Fruit fly (Drosophila melanogaster) whole organism, embryonic: ENCODE results near the gene Datp.
A peak's percentile ranks its signal among the peaks of the same experiment; 100 is the strongest.

Experiments used
- BEAF-32 ChIP-seq: fragments of 200-800 bp; sonication (Bioruptor generic); optimal IDR thresholded peaks from 3 replicates; lab custom pipeline; 2017; ENCODE audit warnings: missing biosample characterization, missing genetic modification characterization, mild to moderate bottlenecking, moderate library complexity, missing genetic modification reagents
- CG10147 ChIP-seq: fragments of 200-800 bp; sonication (Bioruptor generic); optimal IDR thresholded peaks from 2 replicates; lab custom pipeline; 2019; ENCODE audit warnings: missing biosample characterization, mild to moderate bottlenecking, missing genetic modification characterization, moderate library complexity
- CG10366 ChIP-seq: fragments of 200-800 bp; sonication (Bioruptor generic); IDR thresholded peaks from 2 replicates; pipeline ENCODE4 v1.3.6; 2022; ENCODE audit warnings: missing biosample characterization, missing genetic modification characterization
- CG10959 ChIP-seq: fragments of 200-800 bp; sonication (Bioruptor generic); IDR thresholded peaks from 2 replicates; pipeline ENCODE4 v1.3.6; 2022; ENCODE audit warnings: missing biosample characterization, missing genetic modification characterization
- CG11695 ChIP-seq: fragments of 200-800 bp; sonication (Bioruptor generic); IDR thresholded peaks from 3 replicates; pipeline ENCODE4 v1.3.6; 2022; ENCODE audit warnings: missing biosample characterization, missing genetic modification characterization
- CG14441 ChIP-seq: fragments of 200-800 bp; sonication (Bioruptor generic); IDR thresholded peaks from 2 replicates; pipeline ENCODE4 v1.3.6; 2022; ENCODE audit warnings: missing biosample characterization, missing genetic modification characterization
- CG1832 ChIP-seq: fragments of 200-800 bp; sonication (Bioruptor generic); optimal IDR thresholded peaks from 2 replicates; lab custom pipeline; 2017; ENCODE audit warnings: missing biosample characterization, mild to moderate bottlenecking, missing genetic modification characterization, inconsistent platforms
- CG2712 ChIP-seq: fragments of 200-800 bp; optimal IDR thresholded peaks from 3 replicates; lab custom pipeline; 2019; ENCODE audit warnings: missing biosample characterization, mild to moderate bottlenecking, missing genetic modification characterization, moderate library complexity
- CG31224 ChIP-seq: fragments of 200-800 bp; sonication (Bioruptor generic); IDR thresholded peaks from 2 replicates; pipeline ENCODE4 v1.3.6; 2022; ENCODE audit warnings: missing biosample characterization, missing genetic modification characterization
- CG32532 ChIP-seq: fragments of 200-800 bp; sonication (Bioruptor generic); IDR thresholded peaks from 2 replicates; pipeline ENCODE4 v1.3.6; 2022; ENCODE audit warnings: missing biosample characterization, missing genetic modification characterization
- CG33557 ChIP-seq: fragments of 200-800 bp; sonication (Bioruptor generic); optimal IDR thresholded peaks from 2 replicates; lab custom pipeline; 2019; ENCODE audit warnings: missing biosample characterization, mild to moderate bottlenecking, missing genetic modification characterization, moderate library complexity
- CG34224 ChIP-seq: fragments of 200-800 bp; sonication (Bioruptor generic); IDR thresholded peaks from 3 replicates; pipeline ENCODE4 v1.3.6; 2022; ENCODE audit warnings: missing biosample characterization, missing genetic modification characterization; ENCODE audit not compliant: partially characterized antibody
- CG3838 ChIP-seq: fragments of 200-800 bp; sonication (Bioruptor generic); optimal IDR thresholded peaks from 3 replicates; lab custom pipeline; 2016; ENCODE audit warnings: missing biosample characterization, missing genetic modification characterization
- CG4360 ChIP-seq: fragments of 200-800 bp; sonication (Bioruptor generic); IDR thresholded peaks from 2 replicates; pipeline ENCODE4 v1.3.6; 2022; ENCODE audit warnings: missing biosample characterization, missing genetic modification characterization
- CG5953 ChIP-seq: fragments of 200-800 bp; sonication (Bioruptor generic); IDR thresholded peaks from 2 replicates; pipeline ENCODE4 v1.3.6; 2022; ENCODE audit warnings: missing biosample characterization, missing genetic modification characterization
- CG6175 ChIP-seq: fragments of 200-800 bp; sonication (Bioruptor generic); IDR thresholded peaks from 3 replicates; pipeline ENCODE4 v1.3.6; 2022; ENCODE audit warnings: missing biosample characterization, missing genetic modification characterization
- CG6765 ChIP-seq: fragments of 200-800 bp; sonication (Bioruptor generic); optimal IDR thresholded peaks from 3 replicates; lab custom pipeline; 2017; ENCODE audit warnings: missing biosample characterization, mild to moderate bottlenecking, missing genetic modification characterization
- CG6854 ChIP-seq: fragments of 200-800 bp; sonication (Bioruptor generic); optimal IDR thresholded peaks from 3 replicates; lab custom pipeline; 2017; ENCODE audit warnings: missing biosample characterization, mild to moderate bottlenecking, missing genetic modification characterization
- CTCF ChIP-seq: fragments of 200-800 bp; sonication (Bioruptor generic); optimal IDR thresholded peaks from 2 replicates; lab custom pipeline; 2017; ENCODE audit warnings: missing biosample characterization, mild to moderate bottlenecking, missing genetic modification characterization, moderate library complexity
- Chrac-16 ChIP-seq: fragments of 200-800 bp; sonication (Bioruptor generic); optimal IDR thresholded peaks from 3 replicates; lab custom pipeline; 2016; ENCODE audit warnings: missing biosample characterization, missing genetic modification characterization
- D19A ChIP-seq: fragments of 200-800 bp; optimal IDR thresholded peaks from 3 replicates; lab custom pipeline; 2019; ENCODE audit warnings: missing biosample characterization, mild to moderate bottlenecking, missing genetic modification characterization, moderate library complexity
- Doc2 ChIP-seq: fragments of 200-800 bp; sonication (Bioruptor generic); IDR thresholded peaks from 2 replicates; pipeline ENCODE4 v1.3.6; 2022; ENCODE audit warnings: missing biosample characterization, missing genetic modification characterization
- Dp ChIP-seq: fragments of 200-800 bp; sonication (Bioruptor generic); optimal IDR thresholded peaks from 2 replicates; lab custom pipeline; 2018; ENCODE audit warnings: missing biosample characterization, mild to moderate bottlenecking, missing genetic modification characterization, moderate library complexity
- E2f2 ChIP-seq: fragments of 200-800 bp; sonication (Bioruptor generic); IDR thresholded peaks from 2 replicates; pipeline ENCODE4 v1.3.6; 2022; ENCODE audit warnings: missing biosample characterization, missing genetic modification characterization
- GATAe ChIP-seq: fragments of 200-800 bp; sonication (Bioruptor generic); conservative IDR thresholded peaks from 2 replicates; pipeline ENCODE4 v1.3.6; 2022; ENCODE audit warnings: missing biosample characterization, missing genetic modification characterization
- Hr51 ChIP-seq, 2 experiments: fragments of 200-800 bp; sonication (Bioruptor generic); optimal IDR thresholded peaks; 2 replicates in 1 of 2; 3 replicates in 1 of 2; lab custom pipeline; 2016 to 2018; ENCODE audit warnings: missing biosample characterization in 2 of 2, missing genetic modification characterization in 2 of 2, mild to moderate bottlenecking in 1 of 2, moderate library complexity in 1 of 2
- NFAT ChIP-seq: fragments of 200-800 bp; sonication (Bioruptor generic); IDR thresholded peaks from 2 replicates; pipeline ENCODE4 v1.3.6; 2022; ENCODE audit warnings: missing biosample characterization, missing genetic modification characterization
- NK7.1 ChIP-seq: fragments of 200-800 bp; sonication (Bioruptor generic); optimal IDR thresholded peaks from 3 replicates; lab custom pipeline; 2016; ENCODE audit warnings: missing biosample characterization, missing genetic modification characterization
- NfI ChIP-seq: fragments of 200-800 bp; sonication (Bioruptor generic); optimal IDR thresholded peaks from 3 replicates; lab custom pipeline; 2018; ENCODE audit warnings: missing biosample characterization, mild to moderate bottlenecking, missing genetic modification characterization, moderate library complexity
- Six4 ChIP-seq: fragments of 200-800 bp; sonication (Bioruptor generic); optimal IDR thresholded peaks from 2 replicates; lab custom pipeline; 2016; ENCODE audit warnings: missing biosample characterization, missing genetic modification characterization
- Spps ChIP-seq: fragments of 200-800 bp; sonication (Bioruptor generic); optimal IDR thresholded peaks from 2 replicates; lab custom pipeline; 2018; ENCODE audit warnings: missing biosample characterization, mild to moderate bottlenecking, missing genetic modification characterization
- al ChIP-seq: fragments of 200-800 bp; sonication (Bioruptor generic); IDR thresholded peaks from 2 replicates; pipeline ENCODE4 v1.3.6; 2022; ENCODE audit warnings: missing biosample characterization, missing genetic modification characterization
- cwo ChIP-seq: fragments of 200-800 bp; sonication (Bioruptor generic); optimal IDR thresholded peaks from 3 replicates; lab custom pipeline; 2017; ENCODE audit warnings: missing biosample characterization, missing genetic modification characterization, mild to moderate bottlenecking, moderate library complexity, missing genetic modification reagents
- en ChIP-seq: fragments of 200-800 bp; sonication (Bioruptor generic); optimal IDR thresholded peaks from 2 replicates; lab custom pipeline; 2016; ENCODE audit warnings: missing biosample characterization, missing genetic modification characterization
- ewg ChIP-seq: fragments of 200-800 bp; sonication (Bioruptor generic); optimal IDR thresholded peaks from 3 replicates; lab custom pipeline; 2017; ENCODE audit warnings: mild to moderate bottlenecking, missing biosample characterization, missing genetic modification reagents, missing genetic modification characterization
- eyg ChIP-seq: fragments of 200-800 bp; sonication (Bioruptor generic); optimal IDR thresholded peaks from 3 replicates; lab custom pipeline; 2016; ENCODE audit warnings: missing biosample characterization, missing genetic modification characterization
- gfzf ChIP-seq: fragments of 200-800 bp; sonication (Bioruptor generic); optimal IDR thresholded peaks from 2 replicates; lab custom pipeline; 2016; ENCODE audit warnings: missing biosample characterization, mild to moderate bottlenecking, missing genetic modification characterization, moderate library complexity
- hth ChIP-seq: fragments of >200 bp; optimal IDR thresholded peaks from 2 replicates; lab custom pipeline; 2017; ENCODE audit warnings: inconsistent platforms
- maf-S ChIP-seq: fragments of 200-800 bp; sonication (Bioruptor generic); optimal IDR thresholded peaks from 2 replicates; lab custom pipeline; 2016; ENCODE audit warnings: missing biosample characterization, missing genetic modification characterization
- ranshi ChIP-seq: fragments of 200-800 bp; sonication (Bioruptor generic); IDR thresholded peaks from 2 replicates; pipeline ENCODE4 v1.3.6; 2022; ENCODE audit warnings: missing biosample characterization, missing genetic modification characterization
- salm ChIP-seq: fragments of 200-800 bp; sonication (Bioruptor generic); optimal IDR thresholded peaks from 2 replicates; lab custom pipeline; 2018; ENCODE audit warnings: missing biosample characterization, mild to moderate bottlenecking, missing genetic modification characterization
- sens-2 ChIP-seq: fragments of 200-800 bp; sonication (Bioruptor generic); IDR thresholded peaks from 2 replicates; pipeline ENCODE4 v1.3.6; 2022; ENCODE audit warnings: missing biosample characterization, missing genetic modification characterization
- ssp ChIP-seq: fragments of 200-800 bp; sonication (Bioruptor generic); IDR thresholded peaks from 2 replicates; pipeline ENCODE4 v1.3.6; 2022; ENCODE audit warnings: missing biosample characterization, missing genetic modification characterization
- stwl ChIP-seq: fragments of 200-800 bp; sonication (Bioruptor generic); optimal IDR thresholded peaks from 3 replicates; lab custom pipeline; 2018; ENCODE audit warnings: missing biosample characterization, mild to moderate bottlenecking, missing genetic modification characterization, moderate library complexity
- sug ChIP-seq: fragments of 200-800 bp; optimal IDR thresholded peaks from 2 replicates; lab custom pipeline; 2019; ENCODE audit warnings: missing biosample characterization, mild to moderate bottlenecking, missing genetic modification characterization, moderate library complexity
- toy ChIP-seq: fragments of 200-800 bp; sonication (Bioruptor generic); IDR thresholded peaks from 2 replicates; pipeline ENCODE4 v1.3.6; 2022; ENCODE audit warnings: missing biosample characterization, missing genetic modification characterization
- trem ChIP-seq: fragments of 200-800 bp; optimal IDR thresholded peaks from 3 replicates; lab custom pipeline; 2019; ENCODE audit warnings: missing biosample characterization, mild to moderate bottlenecking, missing genetic modification characterization, moderate library complexity
- ttk ChIP-seq: fragments of 200-800 bp; sonication (Bioruptor generic); IDR thresholded peaks from 2 replicates; pipeline ENCODE4 v2.1.2; 2022; ENCODE audit warnings: missing biosample characterization, missing genetic modification characterization

Gene Datp

DNA sequence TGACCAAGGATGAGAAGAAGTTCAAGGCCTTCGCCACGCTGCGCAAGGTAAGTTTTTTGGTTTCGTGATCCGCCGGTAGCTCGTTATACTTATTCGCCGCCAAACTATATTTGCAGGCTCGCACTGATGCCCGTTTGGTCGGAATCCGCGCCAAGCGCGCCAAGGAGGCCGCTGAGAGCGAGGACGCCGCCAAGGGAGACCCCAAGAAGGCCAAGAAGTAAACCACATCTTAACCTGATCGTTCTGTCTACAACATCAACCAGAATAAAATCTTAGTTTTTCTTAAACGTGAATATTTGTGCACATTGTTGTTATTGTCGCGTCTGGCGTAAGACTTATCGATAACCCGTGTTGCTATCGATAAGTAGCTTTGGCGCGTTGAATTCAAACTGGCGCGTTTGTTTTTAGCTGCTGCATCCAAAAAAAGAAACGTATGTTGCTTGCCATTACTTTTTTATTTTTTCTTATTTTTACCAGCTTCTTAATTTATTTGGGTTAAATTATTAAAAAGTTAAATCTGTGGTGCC, 29.7 kb upstream of the Datp start (continued):
- TF ChIP-seq BEAF-32 (GFP tag; lab: Kevin White, UChicago) (peak; percentile 37), Chrac-16 (GFP tag; lab: Kevin White, UChicago) (no peak), CG34224 (peak; percentile 69), E2f2 (GFP tag; lab: Robert Waterston, UW) (peak; percentile 89), CG10959 (GFP tag; lab: Robert Waterston, UW) (no peak), CG4360 (GFP tag; lab: Robert Waterston, UW) (peak; percentile 42; the same call in 1 of the 2 replicates)

DNA sequence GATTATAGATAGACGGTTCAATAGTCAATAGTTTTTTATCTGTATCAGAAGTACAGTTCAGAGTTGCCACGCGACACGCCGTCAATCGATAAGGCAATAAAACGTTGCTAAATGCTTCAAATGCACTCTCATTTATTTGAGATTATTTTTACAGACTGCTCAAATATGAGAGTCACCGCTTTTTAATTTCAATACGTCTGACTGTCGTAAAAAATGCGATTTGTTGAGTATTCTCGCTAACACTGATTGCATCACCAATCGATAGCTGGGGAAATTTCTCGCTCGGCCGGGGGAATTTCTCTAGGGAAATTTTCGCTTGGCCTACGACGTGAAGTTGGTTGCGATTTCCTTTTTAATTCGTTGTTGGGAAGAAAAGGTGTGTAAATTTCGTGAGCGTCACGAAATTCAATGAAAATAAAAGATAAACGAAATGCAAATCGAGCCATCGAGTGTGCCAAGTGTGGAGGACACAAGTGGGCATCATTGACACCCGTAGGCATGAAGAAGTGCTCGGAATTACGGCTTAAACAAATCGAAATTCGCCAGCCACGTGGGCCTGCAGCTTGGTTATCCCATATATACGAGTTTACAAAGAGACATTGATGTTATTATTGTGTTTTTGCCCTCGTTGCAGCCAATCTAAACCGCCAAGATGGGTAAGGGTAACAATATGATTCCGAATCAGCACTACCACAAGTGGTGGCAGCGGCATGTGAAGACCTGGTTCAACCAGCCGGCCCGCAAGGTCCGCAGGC, 28.6 kb upstream of the Datp start, which contains the start of the genes Dref and RpL13:
Gene Dref, minus strand, starts transcription at position 247 of the 755 bp plus-strand sequence.
Gene RpL13, plus strand, starts transcription at position 331 of the 755 bp plus-strand sequence.
- TF ChIP-seq CG10147 = peak; percentile 81
- peak; percentile 60; the same call in 1 of the 2 replicates for TF ChIP-seq toy
- peak; percentile 94 for TF ChIP-seq CG6854 (GFP tag; lab: Kevin White, UChicago)
- TF ChIP-seq NfI (GFP tag; lab: Kevin White, UChicago) = peak; percentile 94
- TF ChIP-seq CG6765 (GFP tag; lab: Kevin White, UChicago) = peak; percentile 98
- TF ChIP-seq D19A (tag; lab: Kevin White, UChicago) = peak; percentile 62
- TF ChIP-seq hth (lab: Kevin White, UChicago) = no peak
- peak; percentile 90 for TF ChIP-seq sug
- peak; percentile 51; the same call in 1 of the 2 replicates for TF ChIP-seq CG10959 (GFP tag; lab: Robert Waterston, UW)
- TF ChIP-seq stwl = peak; percentile 76
- TF ChIP-seq trem (tag; lab: Kevin White, UChicago) = peak; percentile 85
- TF ChIP-seq CG1832 = no peak
- peak; percentile 70; the same call in 1 of the 2 replicates for TF ChIP-seq ranshi
- peak; percentile 28; the same call in 1 of the 2 replicates for TF ChIP-seq GATAe
- peak; percentile 92 for TF ChIP-seq sens-2 (GFP tag; lab: Robert Waterston, UW)
- peak; percentile 85 for TF ChIP-seq CG2712 (tag; lab: Kevin White, UChicago)
- TF ChIP-seq Six4 (GFP tag; lab: Kevin White, UChicago) = peak; percentile 62
- TF ChIP-seq Hr51 (GFP tag; optimal IDR thresholded peaks at IDR 0.05; lab: Kevin White, UChicago) = peak; percentile 81 to 88
- TF ChIP-seq CG6175 = peak; percentile 79
- TF ChIP-seq al (GFP tag; lab: Robert Waterston, UW) = peak; percentile 68
- TF ChIP-seq ewg (GFP tag; lab: Kevin White, UChicago) = peak; percentile 75
- TF ChIP-seq salm (tag; lab: Kevin White, UChicago) = peak; percentile 84
- peak; percentile 49; the same call in 1 of the 2 replicates for TF ChIP-seq ssp (GFP tag; lab: Robert Waterston, UW)
- peak; percentile 82 for TF ChIP-seq NFAT
- TF ChIP-seq CG10366 (GFP tag; lab: Robert Waterston, UW) = peak; percentile 68
- TF ChIP-seq CG32532 = peak; percentile 81
- peak; percentile 89 for TF ChIP-seq eyg (GFP tag; lab: Kevin White, UChicago)
- TF ChIP-seq CG31224 (GFP tag; lab: Robert Waterston, UW) = peak; percentile 68
- peak; percentile 74 for TF ChIP-seq Spps
- TF ChIP-seq ttk (GFP tag; lab: Robert Waterston, UW) = peak; percentile 44
- TF ChIP-seq Doc2 (GFP tag; lab: Robert Waterston, UW) = no peak
- peak; percentile 43 for TF ChIP-seq CG14441 (GFP tag; lab: Robert Waterston, UW)
- TF ChIP-seq CG3838 = peak; percentile 71
- TF ChIP-seq Dp (GFP tag; lab: Kevin White, UChicago) = peak; percentile 73
- peak; percentile 92 for TF ChIP-seq NK7.1 (GFP tag; lab: Kevin White, UChicago)
- TF ChIP-seq en = peak; percentile 86
- TF ChIP-seq CG5953 (GFP tag; lab: Robert Waterston, UW) = peak; percentile 73
- peak; percentile 78 for TF ChIP-seq maf-S (GFP tag; lab: Kevin White, UChicago)
- peak; percentile 59; the same call in 1 of the 3 replicates for TF ChIP-seq CG11695
- TF ChIP-seq cwo (GFP tag; lab: Kevin White, UChicago) = peak; percentile 81
- TF ChIP-seq CTCF (GFP tag; lab: Kevin White, UChicago) = peak; percentile 64
- TF ChIP-seq gfzf (GFP tag; lab: Kevin White, UChicago) = peak; percentile 47
- peak; percentile 89 for TF ChIP-seq CG33557 (GFP tag; lab: Kevin White, UChicago)
